Fruit fly (Drosophila melanogaster) whole organism, embryonic: ENCODE results near the gene mRpS31.
A peak's percentile ranks its signal among the peaks of the same experiment; 100 is the strongest.

Experiments used
- CG11504 ChIP-seq: fragments of 200-800 bp; sonication (Bioruptor generic); optimal IDR thresholded peaks from 3 replicates; lab custom pipeline; 2019; ENCODE audit warnings: missing biosample characterization, mild to moderate bottlenecking, missing genetic modification characterization, moderate library complexity
- CG12391 ChIP-seq: fragments of 200-800 bp; sonication (Bioruptor generic); optimal IDR thresholded peaks from 3 replicates; lab custom pipeline; 2018; ENCODE audit warnings: missing biosample characterization, mild to moderate bottlenecking, missing genetic modification characterization, moderate library complexity
- CG13287 ChIP-seq: fragments of 200-800 bp; sonication (Bioruptor generic); IDR thresholded peaks from 2 replicates; pipeline ENCODE4 v1.3.6; 2022; ENCODE audit warnings: missing biosample characterization, missing genetic modification characterization; ENCODE audit not compliant: partially characterized antibody
- CG16813 ChIP-seq: fragments of 200-800 bp; sonication (Bioruptor generic); IDR thresholded peaks from 3 replicates; pipeline ENCODE4 v1.3.6; 2022; ENCODE audit warnings: missing biosample characterization, missing genetic modification characterization; ENCODE audit not compliant: partially characterized antibody
- CG16815 ChIP-seq: fragments of 200-800 bp; sonication (Bioruptor generic); optimal IDR thresholded peaks from 3 replicates; lab custom pipeline; 2017; ENCODE audit warnings: missing biosample characterization, mild to moderate bottlenecking, missing genetic modification characterization
- CG2199 ChIP-seq: fragments of 200-800 bp; sonication (Bioruptor generic); IDR thresholded peaks from 3 replicates; pipeline ENCODE4 v1.3.6; 2022; ENCODE audit warnings: missing biosample characterization, missing genetic modification characterization
- CG2712 ChIP-seq: fragments of 200-800 bp; optimal IDR thresholded peaks from 3 replicates; lab custom pipeline; 2019; ENCODE audit warnings: missing biosample characterization, mild to moderate bottlenecking, missing genetic modification characterization, moderate library complexity
- CG31224 ChIP-seq: fragments of 200-800 bp; sonication (Bioruptor generic); IDR thresholded peaks from 2 replicates; pipeline ENCODE4 v1.3.6; 2022; ENCODE audit warnings: missing biosample characterization, missing genetic modification characterization
- CG4328 ChIP-seq: fragments of 200-800 bp; sonication (Bioruptor generic); optimal IDR thresholded peaks from 3 replicates; lab custom pipeline; 2017; ENCODE audit warnings: missing biosample characterization, missing genetic modification reagents, missing genetic modification characterization
- CG4820 ChIP-seq: fragments of 200-800 bp; sonication (Bioruptor generic); optimal IDR thresholded peaks from 3 replicates; lab custom pipeline; 2016; ENCODE audit warnings: missing biosample characterization, missing genetic modification characterization
- CG6175 ChIP-seq: fragments of 200-800 bp; sonication (Bioruptor generic); IDR thresholded peaks from 3 replicates; pipeline ENCODE4 v1.3.6; 2022; ENCODE audit warnings: missing biosample characterization, missing genetic modification characterization
- CG6813 ChIP-seq: fragments of 200-800 bp; sonication (Bioruptor generic); optimal IDR thresholded peaks from 2 replicates; lab custom pipeline; 2017; ENCODE audit warnings: missing biosample characterization, missing genetic modification characterization, mild to moderate bottlenecking, moderate library complexity, missing genetic modification reagents
- CG7271 ChIP-seq: fragments of 200-800 bp; sonication (Bioruptor generic); optimal IDR thresholded peaks from 2 replicates; lab custom pipeline; 2018; ENCODE audit warnings: missing biosample characterization, mild to moderate bottlenecking, missing genetic modification characterization, moderate library complexity
- CG8089 ChIP-seq: fragments of 200-800 bp; sonication (Bioruptor generic); optimal IDR thresholded peaks from 3 replicates; lab custom pipeline; 2016; ENCODE audit warnings: missing biosample characterization, missing genetic modification characterization
- CG8388 ChIP-seq: fragments of 200-800 bp; sonication (Bioruptor generic); optimal IDR thresholded peaks from 2 replicates; lab custom pipeline; 2019; ENCODE audit warnings: missing biosample characterization, mild to moderate bottlenecking, missing genetic modification characterization, moderate library complexity
- CG9215 ChIP-seq: fragments of 200-800 bp; sonication (Bioruptor generic); IDR thresholded peaks from 2 replicates; pipeline ENCODE4 v1.3.6; 2022; ENCODE audit warnings: missing biosample characterization, missing genetic modification characterization
- CG9817 ChIP-seq: fragments of 200-800 bp; sonication (Bioruptor generic); optimal IDR thresholded peaks from 2 replicates; lab custom pipeline; 2018; ENCODE audit warnings: missing biosample characterization, mild to moderate bottlenecking, missing genetic modification characterization, moderate library complexity
- CG9932 ChIP-seq: fragments of 200-800 bp; sonication (Bioruptor generic); IDR thresholded peaks from 2 replicates; pipeline ENCODE4 v1.3.6; 2022; ENCODE audit warnings: missing biosample characterization, missing genetic modification characterization
- Dip2 ChIP-seq: fragments of 200-800 bp; sonication (Bioruptor generic); IDR thresholded peaks from 2 replicates; pipeline ENCODE4 v1.3.6; 2022; ENCODE audit warnings: missing biosample characterization, missing genetic modification characterization
- Dref ChIP-seq: fragments of 200-800 bp; sonication (Bioruptor generic); IDR thresholded peaks from 2 replicates; pipeline ENCODE4 v1.3.6; 2022; ENCODE audit warnings: missing biosample characterization, missing genetic modification characterization
- ERR ChIP-seq: fragments of 200-800 bp; sonication (Bioruptor generic); optimal IDR thresholded peaks from 2 replicates; lab custom pipeline; 2016; ENCODE audit warnings: missing biosample characterization, missing genetic modification characterization
- Eip74EF ChIP-seq, 2 experiments: fragments of 200-800 bp in 1 of 2; fragments of >200 bp in 1 of 2; sonication (Bioruptor generic) in 1 of 2; optimal IDR thresholded peaks; 2 replicates each; lab custom pipeline; 2017 to 2019; ENCODE audit warnings: missing biosample characterization in 2 of 2, missing genetic modification characterization in 2 of 2, mild to moderate bottlenecking in 1 of 2, moderate library complexity in 1 of 2
- Fer3 ChIP-seq: fragments of 200-800 bp; sonication (Bioruptor generic); optimal IDR thresholded peaks from 2 replicates; lab custom pipeline; 2018; ENCODE audit warnings: missing biosample characterization, mild to moderate bottlenecking, missing genetic modification characterization, moderate library complexity
- GATAe ChIP-seq: fragments of 200-800 bp; sonication (Bioruptor generic); conservative IDR thresholded peaks from 2 replicates; pipeline ENCODE4 v1.3.6; 2022; ENCODE audit warnings: missing biosample characterization, missing genetic modification characterization
- Hey ChIP-seq: fragments of 200-800 bp; sonication (Bioruptor generic); optimal IDR thresholded peaks from 3 replicates; lab custom pipeline; 2018; ENCODE audit warnings: missing biosample characterization, mild to moderate bottlenecking, missing genetic modification characterization
- Hmr ChIP-seq: fragments of 200-800 bp; sonication (Bioruptor generic); optimal IDR thresholded peaks from 3 replicates; lab custom pipeline; 2017; ENCODE audit warnings: mild to moderate bottlenecking, missing biosample characterization, missing genetic modification reagents, missing genetic modification characterization
- Hr51 ChIP-seq, 2 experiments: fragments of 200-800 bp; sonication (Bioruptor generic); optimal IDR thresholded peaks; 2 replicates in 1 of 2; 3 replicates in 1 of 2; lab custom pipeline; 2016 to 2018; ENCODE audit warnings: missing biosample characterization in 2 of 2, missing genetic modification characterization in 2 of 2, mild to moderate bottlenecking in 1 of 2, moderate library complexity in 1 of 2
- Lhr ChIP-seq: fragments of 200-800 bp; sonication (Bioruptor generic); optimal IDR thresholded peaks from 3 replicates; lab custom pipeline; 2017; ENCODE audit warnings: mild to moderate bottlenecking, missing biosample characterization, missing genetic modification reagents, missing genetic modification characterization
- Lpt ChIP-seq: fragments of >200 bp; optimal IDR thresholded peaks from 2 replicates; lab custom pipeline; 2018; ENCODE audit warnings: missing biosample characterization, missing genetic modification characterization
- Scr ChIP-seq: fragments of 200-800 bp; sonication (Bioruptor generic); IDR thresholded peaks from 2 replicates; pipeline ENCODE4 v1.3.6; 2022; ENCODE audit warnings: missing biosample characterization, missing genetic modification characterization; ENCODE audit not compliant: partially characterized antibody
- Sry-β ChIP-seq: fragments of 200-800 bp; sonication (Bioruptor generic); optimal IDR thresholded peaks from 2 replicates; lab custom pipeline; 2018; ENCODE audit warnings: missing biosample characterization, mild to moderate bottlenecking, missing genetic modification characterization, moderate library complexity
- amos ChIP-seq: fragments of 200-800 bp; sonication (Bioruptor generic); IDR thresholded peaks from 2 replicates; pipeline ENCODE4 v1.3.6; 2022; ENCODE audit warnings: missing biosample characterization, missing genetic modification characterization; ENCODE audit not compliant: partially characterized antibody
- ato ChIP-seq: fragments of 200-800 bp; sonication (Bioruptor generic); IDR thresholded peaks from 2 replicates; pipeline ENCODE4 v1.3.6; 2022; ENCODE audit warnings: missing biosample characterization, missing genetic modification characterization; ENCODE audit not compliant: partially characterized antibody
- chif ChIP-seq, 2 experiments: fragments of 200-800 bp; sonication (Bioruptor generic); optimal IDR thresholded peaks; 3 replicates each; lab custom pipeline; 2016; ENCODE audit warnings: missing biosample characterization in 2 of 2, missing genetic modification characterization in 2 of 2
- crp ChIP-seq, 2 experiments: fragments of 200-800 bp; sonication (Bioruptor generic); optimal IDR thresholded peaks; 2 replicates in 1 of 2; 3 replicates in 1 of 2; lab custom pipeline; 2017; ENCODE audit warnings: missing biosample characterization in 2 of 2, missing genetic modification characterization in 2 of 2, mild to moderate bottlenecking in 1 of 2, moderate library complexity in 1 of 2
- ems ChIP-seq: fragments of 200-800 bp; sonication (Bioruptor generic); optimal IDR thresholded peaks from 3 replicates; lab custom pipeline; 2016; ENCODE audit warnings: missing biosample characterization, missing genetic modification characterization
- en ChIP-seq: fragments of 200-800 bp; sonication (Bioruptor generic); optimal IDR thresholded peaks from 2 replicates; lab custom pipeline; 2016; ENCODE audit warnings: missing biosample characterization, missing genetic modification characterization
- ftz-f1 ChIP-seq: fragments of 200-800 bp; sonication (Bioruptor generic); optimal IDR thresholded peaks from 2 replicates; lab custom pipeline; 2016; ENCODE audit warnings: missing biosample characterization, missing genetic modification characterization
- gem ChIP-seq: fragments of 200-800 bp; sonication (Bioruptor generic); optimal IDR thresholded peaks from 2 replicates; lab custom pipeline; 2019; ENCODE audit warnings: missing biosample characterization, mild to moderate bottlenecking, missing genetic modification characterization, moderate library complexity
- gfzf ChIP-seq: fragments of 200-800 bp; sonication (Bioruptor generic); optimal IDR thresholded peaks from 2 replicates; lab custom pipeline; 2016; ENCODE audit warnings: missing biosample characterization, mild to moderate bottlenecking, missing genetic modification characterization, moderate library complexity
- gro ChIP-seq: fragments of 200-800 bp; sonication (Bioruptor generic); optimal IDR thresholded peaks from 2 replicates; lab custom pipeline; 2016; ENCODE audit warnings: missing biosample characterization, missing genetic modification characterization
- kay ChIP-seq: fragments of 200-800 bp; sonication (Bioruptor generic); optimal IDR thresholded peaks from 2 replicates; lab custom pipeline; 2016; ENCODE audit warnings: missing biosample characterization, missing genetic modification characterization
- knrl ChIP-seq: fragments of 200-800 bp; sonication (Bioruptor generic); IDR thresholded peaks from 3 replicates; pipeline ENCODE4 v1.3.6; 2022; ENCODE audit warnings: missing biosample characterization, missing genetic modification characterization; ENCODE audit not compliant: partially characterized antibody
- lilli ChIP-seq: fragments of 200-800 bp; sonication (Bioruptor generic); optimal IDR thresholded peaks from 3 replicates; lab custom pipeline; 2016; ENCODE audit warnings: missing biosample characterization, missing genetic modification characterization
- psq ChIP-seq: fragments of 200-800 bp; sonication (Bioruptor generic); optimal IDR thresholded peaks from 2 replicates; lab custom pipeline; 2017; ENCODE audit warnings: missing biosample characterization, missing genetic modification characterization
- pzg ChIP-seq: fragments of 200-800 bp; sonication (Bioruptor generic); optimal IDR thresholded peaks from 3 replicates; lab custom pipeline; 2018; ENCODE audit warnings: missing biosample characterization, mild to moderate bottlenecking, missing genetic modification characterization, moderate library complexity
- ranshi ChIP-seq: fragments of 200-800 bp; sonication (Bioruptor generic); IDR thresholded peaks from 2 replicates; pipeline ENCODE4 v1.3.6; 2022; ENCODE audit warnings: missing biosample characterization, missing genetic modification characterization
- row ChIP-seq: fragments of 200-800 bp; sonication (Bioruptor generic); IDR thresholded peaks from 3 replicates; pipeline ENCODE4 v1.3.6; 2022; ENCODE audit warnings: missing biosample characterization, missing genetic modification characterization
- sens ChIP-seq: fragments of 200-800 bp; sonication (Bioruptor generic); peaks from one replicate; lab custom pipeline; 2016; ENCODE audit warnings: missing biosample characterization, missing genetic modification characterization
- vnd ChIP-seq: fragments of 200-800 bp; sonication (Bioruptor generic); IDR thresholded peaks from 3 replicates; pipeline ENCODE4 v1.3.6; 2022; ENCODE audit warnings: missing biosample characterization, missing genetic modification characterization; ENCODE audit not compliant: partially characterized antibody

mRpS31 gene

DNA sequence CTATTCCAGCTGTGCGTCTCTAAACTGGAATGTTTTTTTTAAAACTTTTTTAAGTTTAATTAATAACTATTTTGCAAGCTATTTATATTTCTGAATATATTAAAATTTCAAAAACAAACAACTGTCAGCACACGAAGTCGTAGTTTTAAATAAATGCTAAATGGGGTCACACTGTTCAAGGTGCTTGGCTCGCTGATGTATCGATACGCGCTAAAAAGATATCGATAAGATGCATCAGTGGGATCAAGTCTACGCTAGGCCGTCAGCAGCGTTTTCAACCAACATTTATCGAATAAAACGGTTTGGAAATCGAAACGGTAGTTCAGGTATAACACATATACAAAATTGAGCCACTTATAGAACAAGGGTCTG, 45.9 kb downstream of the mRpS31 start, which contains the start of gene Diap1:
TSS of gene Diap1 (minus strand) at position 148 of the 372 bp plus-strand sequence.
- TF ChIP-seq gfzf (GFP tag; lab: Kevin White, UChicago): peak; percentile 58
- peak; percentile 18 for TF ChIP-seq CG2712
- peak; percentile 77 for TF ChIP-seq Lhr (GFP tag; lab: Kevin White, UChicago)
- peak; percentile 88 for TF ChIP-seq knrl
- no peak for TF ChIP-seq CG7271 (tag; lab: Kevin White, UChicago)
- TF ChIP-seq CG9817 (tag; lab: Kevin White, UChicago): peak; percentile 17
- TF ChIP-seq Dip2 (GFP tag; lab: Robert Waterston, UW): no peak
- TF ChIP-seq Dref (GFP tag; lab: Robert Waterston, UW): peak; percentile 100
- no peak for TF ChIP-seq Hey
- TF ChIP-seq Scr (GFP tag; lab: Robert Waterston, UW): peak; percentile 86
- peak; percentile 53 for TF ChIP-seq ftz-f1 (GFP tag; lab: Kevin White, UChicago)
- TF ChIP-seq GATAe: no peak
- peak; percentile 45 for TF ChIP-seq CG9932 (GFP tag; lab: Robert Waterston, UW)
- TF ChIP-seq Sry-β: peak; percentile 82
- TF ChIP-seq CG4820 (GFP tag; lab: Kevin White, UChicago): no peak
- no peak for TF ChIP-seq CG12391 (tag; lab: Kevin White, UChicago)
- no peak for TF ChIP-seq Eip74EF (GFP tag; optimal IDR thresholded peaks at IDR 0.05; lab: Kevin White, UChicago)
- peak; percentile 14 for TF ChIP-seq lilli (GFP tag; lab: Kevin White, UChicago)
- TF ChIP-seq vnd (GFP tag; lab: Robert Waterston, UW): peak; percentile 81; the same call in 2 of the 3 replicates
- TF ChIP-seq ranshi (GFP tag; lab: Robert Waterston, UW): no peak
- peak; percentile 21; the same call in 1 of the 2 replicates for TF ChIP-seq CG9215 (GFP tag; lab: Robert Waterston, UW)
- TF ChIP-seq psq (GFP tag; lab: Kevin White, UChicago): no peak
- no peak for TF ChIP-seq CG16815 (GFP tag; lab: Kevin White, UChicago)
- no peak for TF ChIP-seq crp (GFP tag; optimal IDR thresholded peaks at IDR 0.05; lab: Kevin White, UChicago)
- no peak for TF ChIP-seq CG31224 (GFP tag; lab: Robert Waterston, UW)
- no peak for TF ChIP-seq CG4328 (GFP tag; lab: Kevin White, UChicago)
- TF ChIP-seq Fer3 (tag; lab: Kevin White, UChicago): no peak
- TF ChIP-seq CG11504 (tag; lab: Kevin White, UChicago): peak; percentile 23
- no peak for TF ChIP-seq ERR (GFP tag; lab: Kevin White, UChicago)
- peak; percentile 87 for TF ChIP-seq sens (GFP tag; lab: Kevin White, UChicago)
- TF ChIP-seq gro (GFP tag; lab: Kevin White, UChicago): peak; percentile 4
- no peak for TF ChIP-seq CG8089 (GFP tag; lab: Kevin White, UChicago)
- TF ChIP-seq chif (GFP tag; optimal IDR thresholded peaks at IDR 0.05; lab: Kevin White, UChicago): peak in 1 of 2 experiments; percentile 10
- peak; percentile 87 for TF ChIP-seq CG16813
- TF ChIP-seq en (GFP tag; lab: Kevin White, UChicago): no peak
- no peak for TF ChIP-seq Hr51 (GFP tag; optimal IDR thresholded peaks at IDR 0.05; lab: Kevin White, UChicago)
- no peak for TF ChIP-seq CG2199 (GFP tag; lab: Robert Waterston, UW)
- TF ChIP-seq kay (GFP tag; lab: Kevin White, UChicago): no peak
- TF ChIP-seq Lpt (GFP tag; lab: Kevin White, UChicago): no peak
- TF ChIP-seq ato: peak; percentile 94
- TF ChIP-seq ems (GFP tag; lab: Kevin White, UChicago): no peak
- no peak for TF ChIP-seq CG8388 (GFP tag; lab: Kevin White, UChicago)
- TF ChIP-seq CG6813: no peak
- TF ChIP-seq Hmr: peak; percentile 31
- peak; percentile 89; the same call in 1 of the 2 replicates for TF ChIP-seq amos (GFP tag; lab: Robert Waterston, UW)
- TF ChIP-seq CG13287: peak; percentile 94
- TF ChIP-seq CG6175 (GFP tag; lab: Robert Waterston, UW): no peak
- TF ChIP-seq row (GFP tag; lab: Robert Waterston, UW): 0 out of 3 replicates have a peak, but pooled peaks have one; percentile 36
- peak; percentile 99 for TF ChIP-seq pzg (GFP tag; lab: Kevin White, UChicago)
- no peak for TF ChIP-seq gem
